Fruit fly (Drosophila melanogaster) whole organism, embryonic: ENCODE measurements around the gene mtsh.

Experiments
- Abd-B ChIP-seq: fragments of 200-800 bp; sonication (Bioruptor generic); optimal IDR thresholded peaks from 2 replicates; lab custom pipeline; 2018; ENCODE audit warnings: missing biosample characterization, mild to moderate bottlenecking, missing genetic modification characterization, moderate library complexity
- Asciz ChIP-seq: fragments of 200-800 bp; sonication (Bioruptor generic); optimal IDR thresholded peaks from 2 replicates; lab custom pipeline; 2017; ENCODE audit warnings: missing biosample characterization, mild to moderate bottlenecking, missing genetic modification characterization, missing genetic modification reagents
- BEAF-32 ChIP-seq: fragments of 200-800 bp; sonication (Bioruptor generic); optimal IDR thresholded peaks from 3 replicates; lab custom pipeline; 2017; ENCODE audit warnings: missing biosample characterization, missing genetic modification characterization, mild to moderate bottlenecking, moderate library complexity, missing genetic modification reagents
- CG10431 ChIP-seq: fragments of 200-800 bp; sonication (Bioruptor generic); optimal IDR thresholded peaks from 3 replicates; lab custom pipeline; 2018; ENCODE audit warnings: missing biosample characterization, mild to moderate bottlenecking, missing genetic modification characterization
- CG10565 ChIP-seq: fragments of 200-800 bp; sonication (Bioruptor generic); optimal IDR thresholded peaks from 3 replicates; lab custom pipeline; 2016; ENCODE audit warnings: missing biosample characterization, mild to moderate bottlenecking, missing genetic modification characterization
- CG11247 ChIP-seq: fragments of 200-800 bp; sonication (Bioruptor generic); IDR thresholded peaks from 2 replicates; pipeline ENCODE4 v1.3.6; 2022; ENCODE audit warnings: missing biosample characterization, missing genetic modification characterization
- CG11695 ChIP-seq: fragments of 200-800 bp; sonication (Bioruptor generic); IDR thresholded peaks from 3 replicates; pipeline ENCODE4 v1.3.6; 2022; ENCODE audit warnings: missing biosample characterization, missing genetic modification characterization
- CG11696 ChIP-seq: fragments of 200-800 bp; sonication (Bioruptor generic); IDR thresholded peaks from 2 replicates; pipeline ENCODE4 v1.3.6; 2022; ENCODE audit warnings: missing biosample characterization, missing genetic modification characterization
- CG12219 ChIP-seq: fragments of 200-800 bp; sonication (Bioruptor generic); optimal IDR thresholded peaks from 3 replicates; lab custom pipeline; 2018; ENCODE audit warnings: missing biosample characterization, mild to moderate bottlenecking, missing genetic modification characterization
- CG12391 ChIP-seq: fragments of 200-800 bp; sonication (Bioruptor generic); optimal IDR thresholded peaks from 3 replicates; lab custom pipeline; 2018; ENCODE audit warnings: missing biosample characterization, mild to moderate bottlenecking, missing genetic modification characterization, moderate library complexity
- CG14050 ChIP-seq: fragments of 200-800 bp; sonication (Bioruptor generic); IDR thresholded peaks from 3 replicates; pipeline ENCODE4 v1.3.6; 2022; ENCODE audit warnings: missing biosample characterization, missing genetic modification characterization
- CG15073 ChIP-seq: fragments of 200-800 bp; sonication (Bioruptor generic); optimal IDR thresholded peaks from 2 replicates; lab custom pipeline; 2016; ENCODE audit warnings: missing biosample characterization, missing genetic modification characterization
- CG15269 ChIP-seq: fragments of 200-800 bp; sonication (Bioruptor generic); optimal IDR thresholded peaks from 2 replicates; lab custom pipeline; 2018; ENCODE audit warnings: missing biosample characterization, mild to moderate bottlenecking, missing genetic modification characterization, moderate library complexity
- CG15479 ChIP-seq: fragments of 200-800 bp; sonication (Bioruptor generic); optimal IDR thresholded peaks from 3 replicates; lab custom pipeline; 2019; ENCODE audit warnings: missing biosample characterization, mild to moderate bottlenecking, missing genetic modification characterization, moderate library complexity
- CG15696 ChIP-seq: fragments of 200-800 bp; sonication (Bioruptor generic); optimal IDR thresholded peaks from 2 replicates; lab custom pipeline; 2019; ENCODE audit warnings: missing biosample characterization, mild to moderate bottlenecking, missing genetic modification characterization, moderate library complexity
- CG1647 ChIP-seq: fragments of 200-800 bp; sonication (Bioruptor generic); optimal IDR thresholded peaks from 3 replicates; lab custom pipeline; 2016; ENCODE audit warnings: missing biosample characterization, missing genetic modification characterization
- CG17186 ChIP-seq: fragments of 200-800 bp; sonication (Bioruptor generic); optimal IDR thresholded peaks from 3 replicates; lab custom pipeline; 2017; ENCODE audit warnings: missing biosample characterization, missing genetic modification reagents, missing genetic modification characterization
- CG1792 ChIP-seq: fragments of 200-800 bp; sonication (Bioruptor generic); optimal IDR thresholded peaks from 2 replicates; lab custom pipeline; 2016; ENCODE audit warnings: missing biosample characterization, missing genetic modification characterization
- CG2678 ChIP-seq: fragments of 200-800 bp; sonication (Bioruptor generic); optimal IDR thresholded peaks from 3 replicates; lab custom pipeline; 2019; ENCODE audit warnings: missing biosample characterization, mild to moderate bottlenecking, missing genetic modification characterization, moderate library complexity
- CG31224 ChIP-seq: fragments of 200-800 bp; sonication (Bioruptor generic); IDR thresholded peaks from 2 replicates; pipeline ENCODE4 v1.3.6; 2022; ENCODE audit warnings: missing biosample characterization, missing genetic modification characterization
- CG32767 ChIP-seq: fragments of 200-800 bp; sonication (Bioruptor generic); IDR thresholded peaks from 2 replicates; pipeline ENCODE4 v1.3.6; 2022; ENCODE audit warnings: missing biosample characterization, missing genetic modification characterization
- CG33213 ChIP-seq: fragments of 200-800 bp; sonication (Bioruptor generic); optimal IDR thresholded peaks from 3 replicates; lab custom pipeline; 2016; ENCODE audit warnings: missing biosample characterization, missing genetic modification characterization
- CG4328 ChIP-seq: fragments of 200-800 bp; sonication (Bioruptor generic); optimal IDR thresholded peaks from 3 replicates; lab custom pipeline; 2017; ENCODE audit warnings: missing biosample characterization, missing genetic modification reagents, missing genetic modification characterization
- CG6254 ChIP-seq: fragments of 200-800 bp; sonication (Bioruptor generic); optimal IDR thresholded peaks from 3 replicates; lab custom pipeline; 2017; ENCODE audit warnings: mild to moderate bottlenecking, missing biosample characterization, missing genetic modification reagents, missing genetic modification characterization
- CG9932 ChIP-seq: fragments of 200-800 bp; sonication (Bioruptor generic); IDR thresholded peaks from 2 replicates; pipeline ENCODE4 v1.3.6; 2022; ENCODE audit warnings: missing biosample characterization, missing genetic modification characterization
- Dp ChIP-seq: fragments of 200-800 bp; sonication (Bioruptor generic); optimal IDR thresholded peaks from 2 replicates; lab custom pipeline; 2018; ENCODE audit warnings: missing biosample characterization, mild to moderate bottlenecking, missing genetic modification characterization, moderate library complexity
- Ets97D ChIP-seq: fragments of 200-800 bp; sonication (Bioruptor generic); optimal IDR thresholded peaks from 3 replicates; lab custom pipeline; 2016; ENCODE audit warnings: missing biosample characterization, missing genetic modification characterization
- H15 ChIP-seq: fragments of 200-800 bp; sonication (Bioruptor generic); IDR thresholded peaks from 3 replicates; pipeline ENCODE4 v1.3.6; 2022; ENCODE audit warnings: missing biosample characterization, missing genetic modification characterization
- Hr3 ChIP-seq: fragments of 200-800 bp; sonication (Bioruptor generic); optimal IDR thresholded peaks from 3 replicates; lab custom pipeline; 2016; ENCODE audit warnings: missing biosample characterization, missing genetic modification characterization
- Hsf ChIP-seq: fragments of 200-800 bp; sonication (Bioruptor generic); optimal IDR thresholded peaks from 3 replicates; lab custom pipeline; 2016; ENCODE audit warnings: missing biosample characterization, missing genetic modification characterization
- NC2α ChIP-seq: fragments of 200-800 bp; sonication (Bioruptor generic); optimal IDR thresholded peaks from 2 replicates; lab custom pipeline; 2016; ENCODE audit warnings: missing biosample characterization, missing genetic modification characterization
- NFAT ChIP-seq: fragments of 200-800 bp; sonication (Bioruptor generic); IDR thresholded peaks from 2 replicates; pipeline ENCODE4 v1.3.6; 2022; ENCODE audit warnings: missing biosample characterization, missing genetic modification characterization
- Sox102F ChIP-seq: fragments of 200-800 bp; sonication (Bioruptor generic); optimal IDR thresholded peaks from 2 replicates; lab custom pipeline; 2018; ENCODE audit warnings: missing biosample characterization, mild to moderate bottlenecking, missing genetic modification characterization, moderate library complexity
- Vsx1 ChIP-seq: fragments of 200-800 bp; sonication (Bioruptor generic); optimal IDR thresholded peaks from 2 replicates; lab custom pipeline; 2017; ENCODE audit warnings: missing biosample characterization, mild to moderate bottlenecking, missing genetic modification characterization, missing genetic modification reagents
- bowl ChIP-seq: fragments of 200-800 bp; sonication (Bioruptor generic); IDR thresholded peaks from 2 replicates; pipeline ENCODE4 v1.3.6; 2022; ENCODE audit warnings: missing biosample characterization, missing genetic modification characterization
- br ChIP-seq: fragments of >200 bp; optimal IDR thresholded peaks from 2 replicates; lab custom pipeline; 2017
- corto ChIP-seq: fragments of 200-800 bp; sonication (Bioruptor generic); optimal IDR thresholded peaks from 2 replicates; lab custom pipeline; 2016; ENCODE audit warnings: missing biosample characterization, mild to moderate bottlenecking, missing genetic modification characterization, moderate library complexity
- crc ChIP-seq: fragments of 200-800 bp; sonication (Bioruptor generic); optimal IDR thresholded peaks from 2 replicates; lab custom pipeline; 2016; ENCODE audit warnings: missing biosample characterization, missing genetic modification characterization
- dpn ChIP-seq, 2 experiments: fragments of 200-800 bp; sonication (Bioruptor generic); optimal IDR thresholded peaks; 3 replicates each; lab custom pipeline; 2016; ENCODE audit warnings: missing biosample characterization in 2 of 2, missing genetic modification characterization in 2 of 2
- gce ChIP-seq: fragments of 200-800 bp; sonication (Bioruptor generic); IDR thresholded peaks from 3 replicates; pipeline ENCODE4 v1.3.6; 2022; ENCODE audit warnings: missing biosample characterization, missing genetic modification characterization
- hbn ChIP-seq: fragments of 200-800 bp; sonication (Bioruptor generic); IDR thresholded peaks from 2 replicates; pipeline ENCODE4 v1.3.6; 2022; ENCODE audit warnings: missing biosample characterization, missing genetic modification characterization; ENCODE audit not compliant: partially characterized antibody
- insv ChIP-seq, 2 experiments: fragments of 200-800 bp; sonication (Bioruptor generic); optimal IDR thresholded peaks; 3 replicates each; lab custom pipeline; 2016 to 2018; ENCODE audit warnings: missing biosample characterization in 2 of 2, missing genetic modification characterization in 2 of 2
- mirr ChIP-seq: fragments of 200-800 bp; sonication (Bioruptor generic); optimal IDR thresholded peaks from 3 replicates; lab custom pipeline; 2018; ENCODE audit warnings: missing biosample characterization, mild to moderate bottlenecking, missing genetic modification characterization
- nom ChIP-seq: fragments of 200-800 bp; sonication (Bioruptor generic); optimal IDR thresholded peaks from 2 replicates; lab custom pipeline; 2017; ENCODE audit warnings: missing biosample characterization, missing genetic modification characterization, mild to moderate bottlenecking, moderate library complexity, missing genetic modification reagents
- otp ChIP-seq: fragments of 200-800 bp; sonication (Bioruptor generic); IDR thresholded peaks from 3 replicates; pipeline ENCODE4, ENCODE4 v1.3.6; 2022; ENCODE audit warnings: missing biosample characterization, missing genetic modification characterization
- pan ChIP-seq, 4 experiments: fragments of >200 bp in 3 of 4; fragments of 200-800 bp in 1 of 4; sonication (Bioruptor generic) in 1 of 4; optimal IDR thresholded peaks in 3 of 4; IDR thresholded peaks in 1 of 4; 2 replicates each; pipeline versions ENCODE4 v1.3.6 to Lab custom; 2017 to 2022; ENCODE audit warnings: missing biosample characterization in 2 of 4, missing genetic modification characterization in 2 of 4, mixed read lengths in 1 of 4
- slp2 ChIP-seq: fragments of 200-800 bp; sonication (Bioruptor generic); optimal IDR thresholded peaks from 2 replicates; lab custom pipeline; 2016; ENCODE audit warnings: missing biosample characterization, missing genetic modification characterization
- unc-4 ChIP-seq: fragments of 200-800 bp; sonication (Bioruptor generic); IDR thresholded peaks from 2 replicates; pipeline ENCODE4 v1.3.6; 2022; ENCODE audit warnings: missing biosample characterization, missing genetic modification characterization; ENCODE audit not compliant: partially characterized antibody
- zen2 ChIP-seq: fragments of 200-800 bp; sonication (Bioruptor generic); IDR thresholded peaks from 3 replicates; pipeline ENCODE4 v1.3.6; 2022; ENCODE audit warnings: missing biosample characterization, missing genetic modification characterization; ENCODE audit not compliant: partially characterized antibody

The mtsh gene

dm6 chr2L:8279400-8280065 lies 40.2 kb downstream of the mtsh start (continued):
- no peak for TF ChIP-seq Dp (GFP tag; lab: Kevin White, UChicago)
- peak; percentile 94 for TF ChIP-seq corto (GFP tag; lab: Kevin White, UChicago)
- TF ChIP-seq Abd-B (GFP tag; lab: Kevin White, UChicago), result peak; percentile 36
- peak; percentile 32 for TF ChIP-seq Vsx1 (GFP tag; lab: Kevin White, UChicago)
- no peak for TF ChIP-seq NFAT (GFP tag; lab: Robert Waterston, UW)
- TF ChIP-seq zen2, result no peak
- TF ChIP-seq CG12391 (tag; lab: Kevin White, UChicago), result peak; percentile 80
- no peak for TF ChIP-seq unc-4 (GFP tag; lab: Robert Waterston, UW)
- TF ChIP-seq CG15696, result peak; percentile 86
- TF ChIP-seq CG9932 (GFP tag; lab: Robert Waterston, UW), result 0 out of 2 replicates have a peak, but pooled peaks have one; percentile 4
- TF ChIP-seq pan (optimal IDR thresholded peaks at IDR 0.05; lab: Kevin White, UChicago), result no peak
- peak in 1 of 2 experiments; percentile 42 for TF ChIP-seq pan (GFP tag; optimal IDR thresholded peaks at IDR 0.05 in 1 of 2, IDR thresholded peaks at IDR 0.05 in 1 of 2)
- peak; percentile 31 for TF ChIP-seq NC2α (GFP tag; lab: Kevin White, UChicago)
- no peak for TF ChIP-seq CG17186
- peak; percentile 71 for TF ChIP-seq Hsf
- TF ChIP-seq CG12219 (GFP tag; lab: Kevin White, UChicago), result peak; percentile 51
- TF ChIP-seq mirr, result no peak
- TF ChIP-seq CG4328 (GFP tag; lab: Kevin White, UChicago), result no peak
- TF ChIP-seq Hr3 (GFP tag; lab: Kevin White, UChicago), result peak; percentile 39
- TF ChIP-seq insv (GFP tag; optimal IDR thresholded peaks at IDR 0.05; lab: Kevin White, UChicago), result no peak
- TF ChIP-seq CG15073 (GFP tag; lab: Kevin White, UChicago), result no peak
- peak; percentile 67; the same call in 1 of the 3 replicates for TF ChIP-seq CG11695
- TF ChIP-seq Sox102F (GFP tag; lab: Kevin White, UChicago), result peak; percentile 37
- TF ChIP-seq Asciz, result peak; percentile 58
- no peak for TF ChIP-seq CG15479 (GFP tag; lab: Kevin White, UChicago)
- TF ChIP-seq nom (GFP tag; lab: Kevin White, UChicago), result peak; percentile 63
- no peak for TF ChIP-seq CG14050 (GFP tag; lab: Robert Waterston, UW)
- TF ChIP-seq br (lab: Kevin White, UChicago), result no peak
- no peak for TF ChIP-seq CG11247
- peak; percentile 60 for TF ChIP-seq CG33213 (GFP tag; lab: Kevin White, UChicago)
- peak; percentile 39; the same call in 1 of the 3 replicates for TF ChIP-seq H15 (GFP tag; lab: Robert Waterston, UW)
- peak; percentile 75 for TF ChIP-seq CG6254
- no peak for TF ChIP-seq CG15269 (tag; lab: Kevin White, UChicago)
- peak; percentile 24 for TF ChIP-seq CG1647
- TF ChIP-seq dpn (GFP tag; optimal IDR thresholded peaks at IDR 0.05; lab: Kevin White, UChicago), result peak; percentile 40 to 62
- peak; percentile 35 for TF ChIP-seq slp2 (GFP tag; lab: Kevin White, UChicago)
- peak; percentile 66 for TF ChIP-seq CG2678 (tag; lab: Kevin White, UChicago)
- peak; percentile 27 for TF ChIP-seq Ets97D
- no peak for TF ChIP-seq CG11696
- TF ChIP-seq CG1792 (GFP tag; lab: Kevin White, UChicago), result no peak
- no peak for TF ChIP-seq CG32767 (GFP tag; lab: Robert Waterston, UW)
- TF ChIP-seq otp, result peak; percentile 80; the same call in 2 of the 3 replicates
- no peak for TF ChIP-seq CG10565 (GFP tag; lab: Kevin White, UChicago)
- TF ChIP-seq crc, result peak; percentile 8
- TF ChIP-seq CG10431, result peak; percentile 7
- TF ChIP-seq bowl, result no peak
- TF ChIP-seq hbn, result no peak
- no peak for TF ChIP-seq CG31224 (GFP tag; lab: Robert Waterston, UW)
- no peak for TF ChIP-seq BEAF-32
- no peak for TF ChIP-seq gce (GFP tag; lab: Robert Waterston, UW)
